Worm (Caenorhabditis elegans) whole organism, mixed stage, embryonic: Measurements from ENCODE around the gene F14F9.8.

Experiments used
- M03D4.4 ChIP-seq: sonication (generic microtip); optimal IDR thresholded peaks from 2 replicates; lab custom pipeline; 2017; ENCODE audit warnings: mild to moderate bottlenecking, missing genetic modification characterization, missing compliant biosample characterization
- bed-3 ChIP-seq: fragments of 200-800 bp; sonication (Bioruptor generic); optimal IDR thresholded peaks from 3 replicates; lab custom pipeline; 2018; ENCODE audit warnings: mild to moderate bottlenecking, missing genetic modification characterization, moderate library complexity, missing compliant biosample characterization
- blmp-1 ChIP-seq: fragments of 150-350 bp; optimal IDR thresholded peaks from 2 replicates; lab custom pipeline; 2014; ENCODE audit warnings: missing biosample characterization, missing genetic modification characterization
- ceh-39 ChIP-seq: fragments of 150-350 bp; optimal IDR thresholded peaks from 2 replicates; lab custom pipeline; 2014; ENCODE audit warnings: missing biosample characterization, missing genetic modification characterization
- ceh-43 ChIP-seq: fragments of 200-800 bp; sonication (Bioruptor generic); optimal IDR thresholded peaks from 2 replicates; lab custom pipeline; 2018; ENCODE audit warnings: mild to moderate bottlenecking, missing genetic modification characterization, moderate library complexity, missing compliant biosample characterization
- ceh-83 ChIP-seq: fragments of 200-800 bp; sonication (Bioruptor generic); optimal IDR thresholded peaks from 2 replicates; lab custom pipeline; 2018; ENCODE audit warnings: mild to moderate bottlenecking, missing genetic modification characterization, missing compliant biosample characterization
- ces-1 ChIP-seq: fragments of 150-350 bp; optimal IDR thresholded peaks from 2 replicates; lab custom pipeline; 2014; ENCODE audit warnings: missing biosample characterization, missing genetic modification reagents, missing genetic modification characterization
- cnd-1 ChIP-seq: fragments of 200-800 bp; sonication (Bioruptor generic); optimal IDR thresholded peaks from 2 replicates; lab custom pipeline; 2018; ENCODE audit warnings: mild to moderate bottlenecking, missing genetic modification characterization, missing compliant biosample characterization
- drap-1 ChIP-seq: fragments of 200-800 bp; sonication (Bioruptor generic); optimal IDR thresholded peaks from 3 replicates; lab custom pipeline; 2018; ENCODE audit warnings: mild to moderate bottlenecking, missing genetic modification characterization, missing compliant biosample characterization
- elt-1 ChIP-seq: sonication (generic microtip); optimal IDR thresholded peaks from 2 replicates; lab custom pipeline; 2017; ENCODE audit warnings: missing genetic modification characterization, mild to moderate bottlenecking, missing compliant biosample characterization, antibody characterized with exemption, moderate library complexity, borderline replicate concordance; ENCODE audit not compliant: insufficient read depth
- elt-3 ChIP-seq: fragments of 150-350 bp; optimal IDR thresholded peaks from 2 replicates; lab custom pipeline; 2014; ENCODE audit warnings: missing biosample characterization, missing genetic modification characterization
- flh-1 ChIP-seq: fragments of 200-800 bp; sonication (Bioruptor generic); optimal IDR thresholded peaks from 2 replicates; lab custom pipeline; 2018; ENCODE audit warnings: mild to moderate bottlenecking, missing genetic modification characterization, moderate library complexity, missing compliant biosample characterization
- hlh-1 ChIP-seq: fragments of 150-350 bp; optimal IDR thresholded peaks from 2 replicates; lab custom pipeline; 2014; ENCODE audit warnings: missing biosample characterization, missing genetic modification reagents, missing genetic modification characterization
- lin-13 ChIP-seq: fragments of 150-350 bp; optimal IDR thresholded peaks from 2 replicates; lab custom pipeline; 2014; ENCODE audit warnings: missing biosample characterization, missing genetic modification characterization
- lin-32 ChIP-seq: fragments of 200-800 bp; sonication (Bioruptor generic); optimal IDR thresholded peaks from 2 replicates; lab custom pipeline; 2018; ENCODE audit warnings: mild to moderate bottlenecking, missing genetic modification characterization, missing compliant biosample characterization
- lsy-2 ChIP-seq: fragments of 150-350 bp; optimal IDR thresholded peaks from 2 replicates; lab custom pipeline; 2014; ENCODE audit warnings: missing biosample characterization, missing genetic modification characterization
- mls-2 ChIP-seq: sonication (generic microtip); optimal IDR thresholded peaks from 2 replicates; lab custom pipeline; 2016; ENCODE audit warnings: mild to moderate bottlenecking, missing genetic modification characterization, moderate library complexity, missing compliant biosample characterization
- nhr-12 ChIP-seq: fragments of 150-350 bp; optimal IDR thresholded peaks from 2 replicates; lab custom pipeline; 2014; ENCODE audit warnings: missing biosample characterization, missing genetic modification characterization
- nhr-2 ChIP-seq: fragments of 150-350 bp; optimal IDR thresholded peaks from 2 replicates; lab custom pipeline; 2014; ENCODE audit warnings: missing biosample characterization, missing genetic modification characterization
- nhr-237 ChIP-seq: fragments of 150-350 bp; optimal IDR thresholded peaks from 2 replicates; lab custom pipeline; 2014; ENCODE audit warnings: missing biosample characterization, missing genetic modification characterization
- nhr-28 ChIP-seq: fragments of 150-350 bp; optimal IDR thresholded peaks from 2 replicates; lab custom pipeline; 2014; ENCODE audit warnings: missing biosample characterization, missing genetic modification characterization
- nhr-76 ChIP-seq: sonication (generic microtip); optimal IDR thresholded peaks from 2 replicates; lab custom pipeline; 2017; ENCODE audit warnings: missing biosample characterization, missing genetic modification characterization
- pha-4 ChIP-seq: fragments of 150-350 bp; optimal IDR thresholded peaks from 2 replicates; lab custom pipeline; 2018; ENCODE audit warnings: missing biosample characterization, missing genetic modification reagents, missing genetic modification characterization
- sem-2 ChIP-seq: fragments of 200-800 bp; sonication (Bioruptor generic); optimal IDR thresholded peaks from 2 replicates; lab custom pipeline; 2018; ENCODE audit warnings: mild to moderate bottlenecking, missing genetic modification characterization, missing compliant biosample characterization
- snpc-4 ChIP-seq: fragments of 150-350 bp; optimal IDR thresholded peaks from 2 replicates; lab custom pipeline; 2014; ENCODE audit warnings: missing biosample characterization, missing genetic modification characterization
- sptf-1 ChIP-seq: sonication (generic microtip); optimal IDR thresholded peaks from 2 replicates; lab custom pipeline; 2017; ENCODE audit warnings: mild to moderate bottlenecking, missing genetic modification characterization, moderate library complexity, missing compliant biosample characterization
- tbx-8 ChIP-seq: fragments of 200-800 bp; sonication (Bioruptor generic); optimal IDR thresholded peaks from 2 replicates; lab custom pipeline; 2018; ENCODE audit warnings: mild to moderate bottlenecking, missing genetic modification characterization, moderate library complexity, missing compliant biosample characterization
- unc-120 ChIP-seq: sonication (generic microtip); optimal IDR thresholded peaks from 2 replicates; lab custom pipeline; 2017; ENCODE audit warnings: missing genetic modification characterization, missing compliant biosample characterization; ENCODE audit not compliant: poor library complexity, severe bottlenecking
- unc-39 ChIP-seq: fragments of 150-350 bp; optimal IDR thresholded peaks from 2 replicates; lab custom pipeline; 2014; ENCODE audit warnings: missing biosample characterization, missing genetic modification characterization
- unc-62 ChIP-seq: fragments of 150-350 bp; optimal IDR thresholded peaks from 2 replicates; lab custom pipeline; 2014; ENCODE audit warnings: missing biosample characterization, missing genetic modification reagents, missing genetic modification characterization
- zip-8 ChIP-seq: fragments of 150-350 bp; optimal IDR thresholded peaks from 2 replicates; lab custom pipeline; 2014; ENCODE audit warnings: missing biosample characterization, missing genetic modification characterization

Gene F14F9.8

ce11 chrV:5107816-5108215 lies 22.3 kb upstream of the F14F9.8 start, which contains the start of gene srab-3:
Gene srab-3 (minus strand): TSS chrV:5107916.
- TF ChIP-seq tbx-8: no peak
- TF ChIP-seq unc-39 (tag; lab: Kevin White, UChicago): no peak
- TF ChIP-seq snpc-4: no peak
- no peak for TF ChIP-seq sptf-1 (tag; lab: Kevin White, UChicago)
- TF ChIP-seq lin-32 (GFP tag; lab: Kevin White, UChicago): no peak
- TF ChIP-seq drap-1 (GFP tag; lab: Kevin White, UChicago): no peak
- TF ChIP-seq mls-2 (tag; lab: Kevin White, UChicago): no peak
- TF ChIP-seq pha-4 (tag; lab: Kevin White, UChicago): no peak
- TF ChIP-seq lin-13: no peak
- TF ChIP-seq blmp-1: no peak
- no peak for TF ChIP-seq cnd-1
- no peak for TF ChIP-seq M03D4.4 (tag; lab: Kevin White, UChicago)
- no peak for TF ChIP-seq nhr-28 (tag; lab: Kevin White, UChicago)
- TF ChIP-seq elt-3 (tag; lab: Kevin White, UChicago): no peak
- TF ChIP-seq bed-3 (GFP tag; lab: Kevin White, UChicago): no peak

ce11 chrV:5110684-5111083 lies 19.4 kb upstream of the F14F9.8 start, which contains the start of gene ugt-63:
Gene ugt-63 (minus strand): TSS chrV:5110772.
- TF ChIP-seq nhr-28 (tag; lab: Kevin White, UChicago) (no peak), flh-1 (GFP tag; lab: Kevin White, UChicago) (no peak), hlh-1 (tag; lab: Kevin White, UChicago) (no peak), nhr-237 (no peak), ces-1 (GFP tag; lab: Kevin White, UChicago) (no peak), mls-2 (tag; lab: Kevin White, UChicago) (no peak), cnd-1 (no peak), ceh-83 (GFP tag; lab: Kevin White, UChicago) (no peak), bed-3 (GFP tag; lab: Kevin White, UChicago) (no peak), unc-120 (no peak), nhr-2 (no peak), sem-2 (GFP tag; lab: Kevin White, UChicago) (no peak), drap-1 (GFP tag; lab: Kevin White, UChicago) (no peak), zip-8 (no peak), unc-62 (no peak), lin-13 (no peak), elt-1 (tag; lab: Kevin White, UChicago) (no peak)

ce11 chrV:5113654-5114053 lies 16.5 kb upstream of the F14F9.8 start, which contains the start of gene C04F5.8:
Gene C04F5.8 (minus strand): TSS chrV:5113754.
- TF ChIP-seq lsy-2 (tag; lab: Kevin White, UChicago) (no peak), pha-4 (tag; lab: Kevin White, UChicago) (no peak), hlh-1 (tag; lab: Kevin White, UChicago) (no peak), unc-62 (no peak), nhr-237 (no peak), ces-1 (GFP tag; lab: Kevin White, UChicago) (no peak), flh-1 (GFP tag; lab: Kevin White, UChicago) (no peak), ceh-39 (tag; lab: Kevin White, UChicago) (no peak), tbx-8 (no peak), ceh-43 (GFP tag; lab: Kevin White, UChicago) (no peak), nhr-76 (tag; lab: Kevin White, UChicago) (no peak), lin-32 (GFP tag; lab: Kevin White, UChicago) (no peak), blmp-1 (no peak), nhr-12 (tag; lab: Kevin White, UChicago) (no peak), nhr-28 (tag; lab: Kevin White, UChicago) (no peak), sptf-1 (tag; lab: Kevin White, UChicago) (no peak), sem-2 (GFP tag; lab: Kevin White, UChicago) (no peak), unc-120 (no peak)
- TF ChIP-seq, all 35 proteins: peak for 0

ce11 chrV:5119109-5119508 lies 11.0 kb upstream of the F14F9.8 start, which contains the start of gene C04F5.9:
Gene C04F5.9 (minus strand): TSS chrV:5119209.
- TF ChIP-seq sem-2 (GFP tag; lab: Kevin White, UChicago): no peak
- TF ChIP-seq M03D4.4 (tag; lab: Kevin White, UChicago): no peak

ce11 chrV:5119679-5120078 lies 10.4 kb upstream of the F14F9.8 start, which contains the start of gene sid-1:
Gene sid-1 (plus strand): TSS chrV:5119970.
- TF ChIP-seq cnd-1 (no peak), ceh-43 (GFP tag; lab: Kevin White, UChicago) (no peak), nhr-237 (no peak), unc-39 (tag; lab: Kevin White, UChicago) (no peak), sem-2 (GFP tag; lab: Kevin White, UChicago) (no peak), M03D4.4 (tag; lab: Kevin White, UChicago) (no peak), ces-1 (GFP tag; lab: Kevin White, UChicago) (no peak), flh-1 (GFP tag; lab: Kevin White, UChicago) (no peak)
